Worm (Caenorhabditis elegans) whole organism, early embryonic: Measurements from ENCODE around the gene B0024.15.

Source experiments
- B0310.2 ChIP-seq: sonication (generic microtip); optimal IDR thresholded peaks from 2 replicates; lab custom pipeline; 2016; ENCODE audit warnings: mild to moderate bottlenecking, missing genetic modification characterization, missing compliant biosample characterization
- F13C5.2 ChIP-seq: sonication (generic microtip); optimal IDR thresholded peaks from 2 replicates; lab custom pipeline; 2017; ENCODE audit warnings: mild to moderate bottlenecking, missing genetic modification characterization, inconsistent platforms, missing compliant biosample characterization
- aly-1 ChIP-seq: sonication (generic microtip); optimal IDR thresholded peaks from 2 replicates; lab custom pipeline; 2016; ENCODE audit warnings: missing genetic modification characterization, missing compliant biosample characterization
- ama-1 ChIP-seq: fragments of 150-350 bp; optimal IDR thresholded peaks from 2 replicates; lab custom pipeline; 2014
- ceh-36 ChIP-seq: sonication (generic microtip); optimal IDR thresholded peaks from 2 replicates; lab custom pipeline; 2016; ENCODE audit warnings: missing genetic modification characterization, inconsistent platforms, missing compliant biosample characterization
- flt-1 ChIP-seq: fragments of 200-800 bp; sonication (Bioruptor generic); IDR thresholded peaks from 2 replicates; pipeline ENCODE4 v1.3.6; 2022; ENCODE audit warnings: missing genetic modification characterization, missing compliant biosample characterization
- hmbx-1 ChIP-seq: sonication (generic microtip); optimal IDR thresholded peaks from 2 replicates; lab custom pipeline; 2016; ENCODE audit warnings: mild to moderate bottlenecking, missing genetic modification characterization, missing compliant biosample characterization
- scrt-1 ChIP-seq: fragments of 200-800 bp; sonication (Bioruptor generic); IDR thresholded peaks from 2 replicates; pipeline ENCODE4 v1.3.6; 2022; ENCODE audit warnings: missing genetic modification characterization, missing compliant biosample characterization
- tbx-11 ChIP-seq: fragments of 200-800 bp; sonication (Bioruptor generic); IDR thresholded peaks from 2 replicates; pipeline ENCODE4 v1.3.6; 2022; ENCODE audit warnings: missing genetic modification characterization, missing compliant biosample characterization
- tbx-37 ChIP-seq: fragments of 200-800 bp; sonication (Bioruptor generic); conservative IDR thresholded peaks from 2 replicates; pipeline ENCODE4 v1.3.6; 2022; ENCODE audit warnings: missing genetic modification reagents, missing genetic modification characterization, missing compliant biosample characterization
- tra-4 ChIP-seq: sonication (generic microtip); optimal IDR thresholded peaks from 2 replicates; lab custom pipeline; 2017; ENCODE audit warnings: missing genetic modification characterization, missing compliant biosample characterization

ce11 chrV:10241121-10241803, 48.6 kb upstream of the B0024.15 start, which contains the start of the genes C12D8.21 and col-148:
- TF ChIP-seq flt-1 (GFP tag; lab: Robert Waterston, UW): no peak
- no peak for TF ChIP-seq ama-1 (lab: Kevin White, UChicago)
- TF ChIP-seq B0310.2 (tag; lab: Kevin White, UChicago): no peak
- TF ChIP-seq tra-4: no peak
- no peak for TF ChIP-seq aly-1
- no peak for TF ChIP-seq F13C5.2
- no peak for TF ChIP-seq scrt-1 (GFP tag; lab: Robert Waterston, UW)
- TF ChIP-seq tbx-37 (GFP tag; lab: Robert Waterston, UW): no peak
- TF ChIP-seq ceh-36 (tag; lab: Kevin White, UChicago): no peak
- TF ChIP-seq hmbx-1 (tag; lab: Kevin White, UChicago): no peak
- TF ChIP-seq tbx-11: no peak
